Fruit fly (Drosophila melanogaster): ENCODE results near the gene NdufV3.

dm6 chrX:11359081-11359481 lies 9.3 kb downstream of the NdufV3 start, which contains the start of gene Pa1:
- no peak for TF ChIP-seq pan (optimal IDR thresholded peaks at IDR 0.05)
- no peak for TF ChIP-seq psq (optimal IDR thresholded peaks at IDR 0.05)
- no peak for TF ChIP-seq usp (GFP tag; optimal IDR thresholded peaks at IDR 0.05)
- no peak for TF ChIP-seq CG8478 (optimal IDR thresholded peaks at IDR 0.05)
- TF ChIP-seq EcR (GFP tag; optimal IDR thresholded peaks at IDR 0.05), result no peak

All from whole organism.